Fruit fly (Drosophila melanogaster) whole organism: Measurements from ENCODE around the gene CG17819.

Experiments used
- CG8478 ChIP-seq: fragments of >200 bp; optimal IDR thresholded peaks from 2 replicates; lab custom pipeline; 2018; ENCODE audit warnings: inconsistent platforms
- Dll ChIP-seq: fragments of >200 bp; optimal IDR thresholded peaks from 2 replicates; lab custom pipeline; 2017
- EcR ChIP-seq, 2 experiments: fragments of >200 bp; optimal IDR thresholded peaks; 2 replicates each; lab custom pipeline; 2017; ENCODE audit warnings: missing biosample characterization in 2 of 2, missing genetic modification characterization in 2 of 2, missing genetic modification reagents in 2 of 2
- pan ChIP-seq: fragments of >200 bp; optimal IDR thresholded peaks from 2 replicates; lab custom pipeline; 2017
- psq ChIP-seq: fragments of >200 bp; optimal IDR thresholded peaks from 2 replicates; lab custom pipeline; 2017
- usp ChIP-seq: fragments of >200 bp; optimal IDR thresholded peaks from 2 replicates; lab custom pipeline; 2017; ENCODE audit warnings: missing biosample characterization, missing genetic modification characterization, mixed read lengths

CG17819 gene

DNA sequence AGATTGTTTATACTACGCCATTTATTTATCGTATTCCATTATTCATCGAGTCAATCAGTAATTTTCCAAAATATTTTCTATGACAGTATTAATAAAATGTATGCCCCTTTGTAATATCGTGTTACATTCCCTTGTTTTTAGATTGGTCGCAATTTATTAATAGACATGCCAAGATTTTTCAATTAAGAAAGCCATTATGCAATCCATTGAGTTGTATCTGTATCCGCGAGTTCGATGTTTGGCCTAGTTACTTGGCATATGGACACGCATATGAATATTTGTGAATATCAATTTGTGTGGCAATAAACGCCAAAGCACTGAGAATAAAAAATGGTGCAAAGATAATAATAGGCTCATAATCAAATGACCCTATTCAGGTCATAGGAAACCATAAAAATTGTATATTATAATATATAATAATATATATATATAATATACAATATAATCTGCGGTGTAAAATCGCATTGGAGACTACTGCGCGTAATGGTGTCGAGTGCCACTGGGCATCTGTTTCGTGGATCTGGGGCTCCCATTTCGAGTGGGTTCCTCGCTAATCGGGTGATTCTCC, 21.4 kb downstream of the CG17819 start:
- TF ChIP-seq usp = no peak
- TF ChIP-seq pan (lab: Kevin White, UChicago) = no peak

DNA sequence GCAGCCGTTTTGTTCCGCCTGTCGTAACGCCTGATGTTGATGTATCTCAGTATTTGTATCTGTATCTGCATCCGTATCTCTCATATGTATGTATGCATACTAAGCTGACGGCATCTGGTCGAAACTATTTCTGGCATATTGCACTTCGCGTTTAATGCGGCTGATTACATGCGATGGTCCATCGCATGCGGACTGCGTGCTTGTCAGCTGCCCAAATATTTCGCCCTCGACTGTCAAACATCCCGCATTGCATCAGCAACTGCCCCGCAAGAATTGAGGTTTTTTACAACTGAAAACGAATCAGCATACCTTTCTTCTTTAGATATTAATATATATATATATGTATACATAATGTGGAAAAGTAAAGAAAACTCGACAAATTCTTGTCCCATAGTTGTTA, 22.5 kb downstream of the CG17819 start:
- TF ChIP-seq Dll (lab: Kevin White, UChicago) (no peak), pan (lab: Kevin White, UChicago) (no peak), EcR (GFP tag; optimal IDR thresholded peaks at IDR 0.05; lab: Kevin White, UChicago) (no peak), psq (lab: Kevin White, UChicago) (no peak), CG8478 (no peak), usp (no peak)

DNA sequence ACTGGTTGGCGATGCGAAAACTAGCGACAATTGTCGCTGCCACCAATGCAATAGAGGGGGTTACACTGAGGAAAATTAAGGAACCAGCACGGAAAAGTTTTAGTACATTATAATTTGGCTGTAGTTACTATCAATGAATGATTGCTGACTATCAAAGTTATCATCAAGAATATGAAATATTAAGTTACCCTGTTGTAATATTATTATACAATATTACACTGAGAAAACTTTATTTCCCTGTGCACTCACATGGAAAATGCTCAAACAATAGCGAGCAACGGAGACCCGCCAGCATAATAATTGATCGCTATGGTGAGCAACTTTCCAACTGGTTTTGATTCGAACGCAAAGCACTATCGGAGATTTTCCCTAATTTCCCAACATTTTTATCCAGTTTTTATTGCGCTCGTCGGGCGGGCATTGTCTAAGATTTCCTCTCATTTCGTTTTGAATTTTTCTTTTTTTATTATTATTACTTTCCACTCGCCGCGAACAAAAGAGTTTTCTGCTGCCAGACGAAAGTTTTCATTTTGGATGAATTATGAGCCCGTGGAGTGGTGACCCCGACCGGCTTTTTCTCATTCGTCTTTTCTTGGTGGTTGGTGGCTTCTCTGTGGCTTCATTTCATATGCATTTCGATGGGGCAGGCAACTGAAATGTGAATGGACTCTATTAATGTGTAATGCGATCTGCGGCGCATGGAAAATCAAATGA, 23.1 kb downstream of the CG17819 start:
- TF ChIP-seq pan (lab: Kevin White, UChicago) (no peak), usp (no peak), psq (lab: Kevin White, UChicago) (no peak), CG8478 (no peak)

DNA sequence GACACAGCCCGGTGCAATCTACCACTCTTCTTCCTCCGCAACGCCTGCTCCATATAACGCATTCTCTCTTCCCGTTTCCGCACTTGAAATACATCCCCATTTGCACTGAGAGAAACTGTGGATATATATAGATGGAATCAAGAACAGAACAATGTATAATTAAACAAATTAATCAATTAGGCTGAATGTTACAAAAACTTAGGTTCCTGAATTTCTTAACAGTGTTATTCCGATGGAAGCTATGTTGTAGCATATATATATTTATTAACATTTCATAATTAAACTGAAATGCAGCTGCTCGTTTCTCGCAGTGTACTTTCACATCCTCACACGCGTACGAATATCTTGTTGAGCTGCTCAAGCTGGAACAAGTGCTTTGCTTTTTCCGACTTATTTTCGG, 25.8 kb downstream of the CG17819 start:
- TF ChIP-seq CG8478 (no peak), EcR (GFP tag; optimal IDR thresholded peaks at IDR 0.05; lab: Kevin White, UChicago) (no peak), Dll (lab: Kevin White, UChicago) (no peak), pan (lab: Kevin White, UChicago) (no peak), psq (lab: Kevin White, UChicago) (no peak), usp (no peak)

DNA sequence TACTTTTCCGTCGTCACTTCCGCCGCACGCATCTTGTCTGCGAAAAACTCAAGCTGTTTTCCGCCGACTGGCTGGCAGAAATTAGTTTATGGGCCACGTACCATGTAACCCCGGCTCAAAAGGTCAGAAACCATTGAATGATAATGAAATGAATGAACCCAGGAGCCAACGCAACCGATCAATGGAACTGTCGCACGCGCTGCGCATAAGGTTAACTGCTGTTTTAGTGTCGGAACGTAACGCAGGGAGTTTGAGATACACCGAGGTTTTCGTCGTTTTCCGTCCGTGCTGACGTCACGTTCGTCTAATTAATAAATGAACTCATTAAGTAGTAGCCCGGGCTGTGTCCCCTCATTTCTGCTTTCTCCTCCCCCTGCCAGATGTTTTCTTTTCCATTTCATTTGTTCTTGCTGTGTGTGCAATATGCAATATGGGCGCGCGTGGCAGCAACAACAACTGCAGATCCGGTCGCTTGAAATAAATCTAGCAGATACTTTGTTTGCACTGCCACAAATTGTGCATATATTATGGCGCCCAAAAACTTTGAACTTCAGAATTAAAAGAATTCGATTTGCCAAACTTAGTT, 27.0 kb downstream of the CG17819 start:
- TF ChIP-seq EcR (GFP tag; optimal IDR thresholded peaks at IDR 0.05; lab: Kevin White, UChicago) (no peak), usp (no peak), psq (lab: Kevin White, UChicago) (no peak), pan (lab: Kevin White, UChicago) (no peak), CG8478 (no peak), Dll (lab: Kevin White, UChicago) (no peak)

DNA sequence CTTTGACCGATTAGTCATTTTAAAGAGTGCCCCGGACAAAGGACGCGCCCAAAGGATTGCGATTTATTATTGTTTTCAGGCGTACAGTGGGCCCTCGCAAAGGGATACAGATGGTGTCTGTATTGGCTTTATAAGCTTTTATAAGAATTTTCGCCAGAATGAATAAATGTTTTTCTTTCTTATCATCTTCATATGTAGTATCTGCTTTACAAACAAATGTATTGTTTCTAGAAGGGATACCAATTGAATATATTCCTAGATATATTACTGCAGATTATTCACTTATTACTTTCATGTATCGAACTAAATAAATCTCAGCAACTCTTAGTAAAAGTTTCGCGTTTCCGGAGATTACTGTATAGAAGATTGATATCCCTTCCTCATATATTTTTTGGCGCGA, 27.8 kb downstream of the CG17819 start:
- no peak for TF ChIP-seq Dll (lab: Kevin White, UChicago)
- no peak for TF ChIP-seq EcR (GFP tag; optimal IDR thresholded peaks at IDR 0.05; lab: Kevin White, UChicago)
- no peak for TF ChIP-seq CG8478
- TF ChIP-seq pan (lab: Kevin White, UChicago) = no peak
- TF ChIP-seq usp = no peak
- TF ChIP-seq psq (lab: Kevin White, UChicago) = no peak

DNA sequence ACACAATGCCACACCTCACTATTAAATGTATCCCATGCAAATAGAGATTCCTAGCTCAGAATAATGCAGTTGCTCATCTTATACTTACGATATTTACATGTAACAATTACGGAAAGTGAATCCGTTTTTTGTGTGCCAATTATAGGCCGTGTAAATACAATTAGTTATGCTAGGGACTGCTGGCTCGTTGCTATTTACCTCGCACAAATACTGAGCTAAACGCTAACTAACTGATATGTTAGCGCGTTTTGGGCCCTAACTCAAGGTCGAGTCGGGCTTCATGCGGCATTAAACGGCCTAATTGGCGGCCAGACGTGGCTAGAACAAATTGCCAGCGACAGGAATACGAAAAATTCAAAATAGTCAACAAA, 28.5 kb downstream of the CG17819 start:
- no peak for TF ChIP-seq EcR (GFP tag; optimal IDR thresholded peaks at IDR 0.05; lab: Kevin White, UChicago)
- TF ChIP-seq usp = no peak
- TF ChIP-seq pan (lab: Kevin White, UChicago) = no peak
- TF ChIP-seq CG8478 = no peak
- TF ChIP-seq psq (lab: Kevin White, UChicago) = no peak
- TF ChIP-seq Dll (lab: Kevin White, UChicago) = no peak

DNA sequence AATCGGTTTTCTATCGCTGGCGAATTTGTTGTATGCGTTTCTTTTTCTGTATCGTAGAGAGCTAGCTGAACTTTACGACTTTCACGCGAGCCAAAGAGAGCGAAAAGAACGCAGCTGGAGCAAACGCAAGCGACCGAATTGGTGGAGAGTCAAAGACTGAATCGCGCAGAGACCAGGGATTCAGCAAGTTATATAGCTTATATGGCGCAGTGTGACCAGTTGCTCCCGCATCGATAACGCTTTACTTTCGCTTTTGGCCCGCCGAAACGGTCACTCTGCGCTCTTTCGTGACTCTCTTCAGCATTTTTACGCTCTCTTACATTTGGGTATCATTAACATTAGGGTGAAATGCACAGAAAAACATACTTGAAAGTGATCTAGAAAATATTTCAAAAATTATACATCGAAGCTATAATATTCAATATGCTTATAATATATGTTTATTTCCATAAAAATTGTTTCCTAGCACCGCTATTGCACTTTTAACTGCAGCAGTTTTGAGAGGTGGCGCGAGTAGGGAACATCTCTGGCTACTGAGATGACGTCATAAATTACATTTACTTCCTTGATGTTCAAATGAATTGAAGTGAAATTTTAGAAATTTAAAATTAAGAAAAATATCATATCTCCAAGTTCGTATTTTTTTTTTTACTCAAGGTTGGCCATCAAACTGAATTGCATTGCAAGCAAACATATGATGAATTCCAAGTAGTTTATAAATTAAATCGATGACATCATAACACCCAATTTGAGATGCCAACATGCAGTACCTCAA, 29.1 kb downstream of the CG17819 start, which contains the start of gene glec:
Gene glec (minus strand): TSS at position 169 of the 775 bp plus-strand sequence.
- TF ChIP-seq Dll (lab: Kevin White, UChicago) = no peak
- no peak for TF ChIP-seq pan (lab: Kevin White, UChicago)
- no peak for TF ChIP-seq EcR (GFP tag; optimal IDR thresholded peaks at IDR 0.05; lab: Kevin White, UChicago)
- TF ChIP-seq psq (lab: Kevin White, UChicago) = no peak
- no peak for TF ChIP-seq CG8478
- no peak for TF ChIP-seq usp

DNA sequence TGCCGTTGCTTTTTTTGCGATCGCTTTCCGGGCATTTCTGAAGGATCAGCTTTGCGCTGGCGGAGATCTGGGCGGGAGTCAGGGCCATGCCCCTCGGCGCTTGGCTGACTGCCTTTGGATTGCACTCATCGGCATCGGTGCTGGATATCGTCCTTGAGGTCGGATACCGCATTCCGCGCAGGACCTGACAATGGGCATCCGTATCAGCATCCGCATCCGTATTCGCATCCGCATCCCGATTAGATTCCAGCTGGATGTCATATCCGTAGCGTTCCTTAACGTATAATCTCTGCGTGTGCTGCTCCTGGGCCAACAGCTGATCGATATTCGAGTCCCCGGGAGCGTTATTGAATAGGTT, 29.9 kb downstream of the CG17819 start:
- TF ChIP-seq Dll (lab: Kevin White, UChicago) (no peak), usp (no peak), CG8478 (no peak), EcR (GFP tag; optimal IDR thresholded peaks at IDR 0.05; lab: Kevin White, UChicago) (no peak), pan (lab: Kevin White, UChicago) (no peak), psq (lab: Kevin White, UChicago) (no peak)

DNA sequence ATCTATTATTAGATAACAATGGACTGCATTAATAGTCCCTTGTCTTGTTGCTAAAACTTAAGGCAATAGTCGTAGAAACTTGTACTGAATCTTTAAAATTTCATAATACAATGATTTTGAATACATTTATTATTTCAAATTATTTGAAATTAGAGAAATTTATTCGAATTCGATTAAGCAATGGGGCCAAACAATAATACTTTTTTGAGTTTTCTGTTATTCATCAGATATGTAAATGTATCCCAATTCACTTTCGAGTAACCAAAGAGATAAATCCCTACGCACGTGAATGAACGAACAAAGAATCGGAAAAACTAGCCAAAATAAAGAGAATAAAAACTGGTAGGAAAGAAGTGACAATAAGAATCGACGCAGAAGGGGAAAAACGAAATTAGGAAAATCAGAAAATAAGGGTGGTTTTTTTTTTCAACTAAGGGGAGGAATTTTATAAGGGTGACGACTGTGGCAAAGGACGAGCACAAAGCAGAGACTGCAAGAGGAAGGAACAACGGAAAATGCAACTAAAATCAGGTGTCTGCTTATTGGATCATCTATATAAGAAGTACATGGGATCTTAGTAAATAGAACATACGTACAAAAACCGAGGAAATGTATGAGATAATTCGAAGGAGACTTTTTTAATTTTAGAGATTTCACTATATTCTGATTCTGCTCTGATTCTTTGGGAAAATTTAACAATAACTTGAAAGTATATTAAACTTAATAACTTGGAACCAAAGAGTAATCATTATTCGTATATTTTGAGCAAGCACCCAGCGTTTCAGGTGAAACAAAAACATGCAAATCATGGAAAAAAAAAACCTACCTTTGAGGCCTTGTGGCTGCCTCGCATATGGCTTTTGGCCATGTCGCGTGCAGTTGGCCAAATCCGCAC, 30.5 kb downstream of the CG17819 start:
- TF ChIP-seq EcR (GFP tag; optimal IDR thresholded peaks at IDR 0.05; lab: Kevin White, UChicago) (no peak), usp (no peak), psq (lab: Kevin White, UChicago) (no peak), CG8478 (no peak), Dll (lab: Kevin White, UChicago) (no peak), pan (lab: Kevin White, UChicago) (no peak)
